Fruit fly (Drosophila melanogaster): ENCODE data around the gene Tsp2A.
A peak's percentile ranks its signal among the peaks of the same experiment; 100 is the strongest.

dm6 chrX:1349255-1349654 lies 2.9 kb downstream of the Tsp2A start, which contains the start of gene MTPAP:
- no peak for TF ChIP-seq CG8478 (optimal IDR thresholded peaks at IDR 0.05)
- TF ChIP-seq CTCF (optimal IDR thresholded peaks at IDR 0.05), result peak; percentile 0 to 20
